Worm (Caenorhabditis elegans) whole organism, L2 larva: ENCODE results near the gene C09G5.7.

Experiments used
- C34F6.9 ChIP-seq: fragments of 150-350 bp; optimal IDR thresholded peaks from 2 replicates; lab custom pipeline; 2014; ENCODE audit warnings: missing biosample characterization, missing genetic modification characterization
- F13H6.1 ChIP-seq: sonication (generic microtip); optimal IDR thresholded peaks from 2 replicates; lab custom pipeline; 2016; ENCODE audit warnings: missing genetic modification characterization, missing compliant biosample characterization
- dmd-4 ChIP-seq: sonication (generic microtip); optimal IDR thresholded peaks from 2 replicates; lab custom pipeline; 2017; ENCODE audit warnings: missing biosample characterization, missing genetic modification characterization
- nhr-12 ChIP-seq: fragments of 150-350 bp; optimal IDR thresholded peaks from 2 replicates; lab custom pipeline; 2014; ENCODE audit warnings: missing biosample characterization, missing genetic modification characterization
- nhr-237 ChIP-seq: fragments of 150-350 bp; optimal IDR thresholded peaks from 2 replicates; lab custom pipeline; 2014; ENCODE audit warnings: missing biosample characterization, missing genetic modification characterization
- peb-1 ChIP-seq: fragments of 150-350 bp; optimal IDR thresholded peaks from 2 replicates; lab custom pipeline; 2014; ENCODE audit warnings: missing biosample characterization, missing genetic modification characterization
- zag-1 ChIP-seq: fragments of 150-350 bp; optimal IDR thresholded peaks from 2 replicates; lab custom pipeline; 2014; ENCODE audit warnings: missing biosample characterization, missing genetic modification characterization
- ztf-11 ChIP-seq: sonication (generic microtip); optimal IDR thresholded peaks from 2 replicates; lab custom pipeline; 2017; ENCODE audit warnings: missing biosample characterization, missing genetic modification characterization

ce11 chrII:10705347-10705996, 9.2 kb upstream of the C09G5.7 start:
- TF ChIP-seq nhr-237 (tag; lab: Kevin White, UChicago), result no peak
- no peak for TF ChIP-seq F13H6.1 (tag; lab: Kevin White, UChicago)
- no peak for TF ChIP-seq peb-1
- TF ChIP-seq nhr-12 (tag; lab: Kevin White, UChicago), result no peak
- TF ChIP-seq zag-1 (tag; lab: Kevin White, UChicago), result no peak
- TF ChIP-seq dmd-4 (tag; lab: Kevin White, UChicago), result no peak
- no peak for TF ChIP-seq C34F6.9 (tag; lab: Kevin White, UChicago)
- TF ChIP-seq ztf-11 (tag; lab: Kevin White, UChicago), result no peak
